Worm (Caenorhabditis elegans): Measurements from ENCODE around the gene Y2H9A.6.

Y2H9A.6 gene

DNA sequence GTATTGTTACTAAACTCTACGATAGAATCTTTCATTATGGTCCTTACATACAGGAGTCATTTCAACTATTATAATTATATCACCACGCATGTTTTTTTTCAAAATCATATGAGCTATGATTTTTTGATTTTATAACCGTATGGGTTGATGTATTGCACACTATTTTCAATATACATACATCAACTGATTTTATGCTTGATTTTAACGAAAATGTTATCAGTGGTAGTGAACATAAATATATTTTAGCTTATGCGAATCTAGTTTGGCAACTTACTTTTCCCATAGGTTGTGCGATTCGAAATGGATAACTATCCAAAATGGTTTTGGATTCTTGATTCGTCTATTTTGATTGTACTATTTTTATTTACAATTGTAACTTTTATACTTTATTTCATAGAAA lies 20.0 kb upstream of the Y2H9A.6 start, which contains the start of gene srv-10:
Gene srv-10 (plus strand): TSS at position 301 of the 400 bp plus-strand sequence.
- TF ChIP-seq vab-15 (tag; optimal IDR thresholded peaks at IDR 0.05) (no peak), unc-62 (GFP tag; optimal IDR thresholded peaks at IDR 0.05) (no peak), rnt-1 (tag; optimal IDR thresholded peaks at IDR 0.05) (no peak), nhr-77 (tag; optimal IDR thresholded peaks at IDR 0.05) (no peak), skn-1 (tag; optimal IDR thresholded peaks at IDR 0.05) (no peak), unc-98 (GFP tag; IDR thresholded peaks at IDR 0.05) (no peak), unc-30 (tag; optimal IDR thresholded peaks at IDR 0.05) (no peak), nhr-28 (tag; optimal IDR thresholded peaks at IDR 0.05) (no peak), efl-1 (optimal IDR thresholded peaks at IDR 0.05) (no peak), efl-1 (GFP tag; optimal IDR thresholded peaks at IDR 0.05 in 1 of 2) (no peak), pax-3 (tag; optimal IDR thresholded peaks at IDR 0.05) (no peak), ets-5 (GFP tag; IDR thresholded peaks at IDR 0.05) (no peak), nhr-20 (tag; optimal IDR thresholded peaks at IDR 0.05) (no peak), nhr-12 (tag; optimal IDR thresholded peaks at IDR 0.05) (no peak), grh-1 (GFP tag; IDR thresholded peaks at IDR 0.05) (no peak), C04F5.9 (tag; optimal IDR thresholded peaks at IDR 0.05) (no peak), nhr-19 (GFP tag; conservative IDR thresholded peaks at IDR 0.05) (no peak), lin-13 (GFP tag; optimal IDR thresholded peaks at IDR 0.05) (no peak), zip-4 (GFP tag; optimal IDR thresholded peaks at IDR 0.05) (no peak), fkh-10 (GFP tag; optimal IDR thresholded peaks at IDR 0.05) (no peak)

DNA sequence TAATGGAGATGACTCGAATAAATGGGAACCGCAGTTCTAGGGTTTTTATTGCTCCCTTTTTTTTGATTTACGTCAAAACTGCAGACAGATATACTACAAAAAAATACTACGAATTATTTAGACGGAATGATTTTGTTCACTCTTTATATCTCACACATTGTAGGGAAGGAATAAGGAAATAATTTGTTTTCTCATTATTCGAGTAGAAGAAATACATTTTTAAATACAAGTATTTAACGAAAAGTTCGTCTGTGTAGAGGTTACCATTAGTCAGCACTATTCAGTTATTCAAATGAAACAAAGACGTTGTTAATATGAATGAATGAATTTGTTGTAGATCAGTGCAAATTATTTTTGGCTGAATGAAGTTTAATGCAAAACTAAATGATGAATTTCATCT lies 16.9 kb upstream of the Y2H9A.6 start, which contains the start of gene srd-18:
Gene srd-18 (minus strand): TSS at position 101 of the 400 bp plus-strand sequence.
- TF ChIP-seq nhr-85 (tag) (no peak), isw-1 (GFP tag; IDR thresholded peaks at IDR 0.05) (no peak), ets-5 (GFP tag; IDR thresholded peaks at IDR 0.05) (no peak), F16B12.6 (tag; optimal IDR thresholded peaks at IDR 0.05) (no peak), nhr-19 (GFP tag; conservative IDR thresholded peaks at IDR 0.05) (no peak), elt-3 (tag; optimal IDR thresholded peaks at IDR 0.05) (no peak), nhr-71 (tag; optimal IDR thresholded peaks at IDR 0.05) (no peak), nhr-28 (tag; optimal IDR thresholded peaks at IDR 0.05) (no peak), hpl-2 (GFP tag; optimal IDR thresholded peaks at IDR 0.05) (no peak), mef-2 (tag; optimal IDR thresholded peaks at IDR 0.05) (no peak), mep-1 (tag; optimal IDR thresholded peaks at IDR 0.05) (no peak), lir-3 (tag; optimal IDR thresholded peaks at IDR 0.05; ENCODE audit: poor library complexity) (no peak), elt-2 (tag; optimal IDR thresholded peaks at IDR 0.05) (no peak), C16A3.4 (tag; optimal IDR thresholded peaks at IDR 0.05) (no peak)

DNA sequence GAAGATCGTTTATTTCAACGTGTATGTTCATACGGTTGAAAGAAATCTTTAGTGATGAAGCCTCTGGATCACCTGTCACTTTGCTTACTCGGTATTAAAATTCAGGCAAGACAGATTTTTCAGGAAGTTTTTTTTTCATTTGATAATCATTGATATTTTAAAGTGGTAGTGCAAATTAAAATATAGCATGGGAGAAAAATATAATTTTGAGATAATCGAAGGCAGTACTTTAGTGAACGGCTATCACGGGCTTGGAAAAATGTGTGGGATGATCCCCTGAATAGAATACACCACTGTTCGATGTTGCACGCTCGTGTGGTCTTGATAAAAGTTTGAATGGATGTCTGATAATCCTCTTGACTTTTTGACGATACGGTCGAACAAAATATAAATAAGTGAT lies 16.3 kb upstream of the Y2H9A.6 start:
- peak; percentile 52 for TF ChIP-seq hlh-4 (tag; optimal IDR thresholded peaks at IDR 0.05)
- TF ChIP-seq ama-1 (optimal IDR thresholded peaks at IDR 0.05) = no peak

DNA sequence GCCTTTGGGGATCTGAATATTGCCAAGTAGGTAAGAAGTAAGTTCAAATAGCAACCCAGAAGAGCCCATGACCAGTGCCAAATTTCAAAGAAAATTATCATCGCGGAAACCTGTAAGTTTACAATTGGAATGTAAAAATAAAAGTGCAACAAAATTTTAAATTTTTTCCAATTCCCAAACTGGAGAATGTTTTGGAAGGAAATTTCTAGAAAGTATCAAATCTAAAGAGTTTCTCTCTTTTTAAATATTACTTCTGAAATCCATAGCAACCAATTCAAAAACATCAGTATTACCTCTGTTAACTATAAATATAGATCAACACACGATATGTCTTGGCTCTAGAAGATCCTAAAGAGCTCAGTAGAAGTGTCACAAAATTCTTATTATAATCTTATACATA lies 15.0 kb upstream of the Y2H9A.6 start, which contains the start of gene srd-19:
Gene srd-19 (minus strand): TSS at position 101 of the 400 bp plus-strand sequence.
- TF ChIP-seq nhr-19 (GFP tag; conservative IDR thresholded peaks at IDR 0.05) (no peak), pqm-1 (tag; optimal IDR thresholded peaks at IDR 0.05) (no peak), mef-2 (tag; optimal IDR thresholded peaks at IDR 0.05) (no peak), nhr-76 (tag; optimal IDR thresholded peaks at IDR 0.05) (no peak), blmp-1 (tag; optimal IDR thresholded peaks at IDR 0.05) (no peak), ceh-63 (GFP tag; optimal IDR thresholded peaks at IDR 0.05) (no peak), unc-86 (tag; optimal IDR thresholded peaks at IDR 0.05) (no peak), rnt-1 (tag; optimal IDR thresholded peaks at IDR 0.05) (no peak), elt-2 (tag; optimal IDR thresholded peaks at IDR 0.05) (no peak)
